Fruit fly (Drosophila melanogaster): ENCODE results near the gene Rhau.

Rhau gene

dm6 chr2L:20734066-20734686 lies 23.6 kb downstream of the Rhau start, which contains the start of gene TM9SF2 (continued):
- no peak for TF ChIP-seq emc (GFP tag; optimal IDR thresholded peaks at IDR 0.05)
- TF ChIP-seq wek (GFP tag; optimal IDR thresholded peaks at IDR 0.05): no peak
- TF ChIP-seq CG16779 (GFP tag; IDR thresholded peaks at IDR 0.05): no peak
- TF ChIP-seq dysf (GFP tag; IDR thresholded peaks at IDR 0.05): 0 out of 3 replicates have a peak, but pooled peaks have one; percentile 22
- peak; percentile 0 for TF ChIP-seq CG10654 (GFP tag; optimal IDR thresholded peaks at IDR 0.05)
- TF ChIP-seq CG4282 (GFP tag; optimal IDR thresholded peaks at IDR 0.05): no peak
- TF ChIP-seq salm (tag; optimal IDR thresholded peaks at IDR 0.05): no peak
- TF ChIP-seq PHDP (tag; optimal IDR thresholded peaks at IDR 0.05): no peak
- peak; percentile 18 for TF ChIP-seq Dek (tag; optimal IDR thresholded peaks at IDR 0.05)
- peak; percentile 26 for TF ChIP-seq Camta (GFP tag; optimal IDR thresholded peaks at IDR 0.05)
- peak; percentile 24 for TF ChIP-seq Dip3 (GFP tag; optimal IDR thresholded peaks at IDR 0.05)
- no peak for TF ChIP-seq CG10543 (GFP tag; optimal IDR thresholded peaks at IDR 0.05)
- no peak for TF ChIP-seq sqz (GFP tag; optimal IDR thresholded peaks at IDR 0.05)
- no peak for TF ChIP-seq CkIIα-i1 (GFP tag; IDR thresholded peaks at IDR 0.05)
- TF ChIP-seq sob (GFP tag; IDR thresholded peaks at IDR 0.05): 0 out of 2 replicates have a peak, but pooled peaks have one; percentile 38
- no peak for TF ChIP-seq toy (GFP tag; IDR thresholded peaks at IDR 0.05)
- no peak for TF ChIP-seq seq (GFP tag; IDR thresholded peaks at IDR 0.05)
- TF ChIP-seq sna (GFP tag; IDR thresholded peaks at IDR 0.05; ENCODE audit: partially characterized antibody): 0 out of 2 replicates have a peak, but pooled peaks have one; percentile 29
- no peak for TF ChIP-seq ac (GFP tag; optimal IDR thresholded peaks at IDR 0.05)
- no peak for TF ChIP-seq Bteb2 (GFP tag; optimal IDR thresholded peaks at IDR 0.05)
- no peak for TF ChIP-seq Sin3A (optimal IDR thresholded peaks at IDR 0.05)
- TF ChIP-seq CG7372 (GFP tag; IDR thresholded peaks at IDR 0.05): 0 out of 2 replicates have a peak, but pooled peaks have one; percentile 25
- peak; percentile 86 for TF ChIP-seq Med (GFP tag)
- peak; percentile 91 for TF ChIP-seq Ets65A (GFP tag)
- no peak for TF ChIP-seq trh (GFP tag; optimal IDR thresholded peaks at IDR 0.05)
- TF ChIP-seq Gug (GFP tag; IDR thresholded peaks at IDR 0.05): peak; percentile 47; the same call in 3 of the 4 replicates
- no peak for TF ChIP-seq GATAe (GFP tag; conservative IDR thresholded peaks at IDR 0.05)
- TF ChIP-seq CG12236 (GFP tag; optimal IDR thresholded peaks at IDR 0.05): no peak
- TF ChIP-seq Ptx1 (GFP tag; IDR thresholded peaks at IDR 0.05): 0 out of 2 replicates have a peak, but pooled peaks have one; percentile 34
- TF ChIP-seq her (GFP tag; optimal IDR thresholded peaks at IDR 0.05): no peak
- no peak for TF ChIP-seq fd3F (GFP tag; optimal IDR thresholded peaks at IDR 0.05)
- peak; percentile 52 for TF ChIP-seq YL-1 (GFP tag; optimal IDR thresholded peaks at IDR 0.05)
- no peak for TF ChIP-seq CG7556 (GFP tag; optimal IDR thresholded peaks at IDR 0.05)
- TF ChIP-seq otp (GFP tag; IDR thresholded peaks at IDR 0.05): 0 out of 3 replicates have a peak, but pooled peaks have one; percentile 28
- no peak for TF ChIP-seq CG14050 (GFP tag; IDR thresholded peaks at IDR 0.05)
- no peak for TF ChIP-seq CG8359 (GFP tag; optimal IDR thresholded peaks at IDR 0.05; ENCODE audit: borderline replicate concordance)
- TF ChIP-seq repo (GFP tag; optimal IDR thresholded peaks at IDR 0.05): no peak
- TF ChIP-seq CG8765 (GFP tag; IDR thresholded peaks at IDR 0.05): no peak
- TF ChIP-seq Jarid2 (GFP tag; optimal IDR thresholded peaks at IDR 0.05): no peak
- TF ChIP-seq CHES-1-like (GFP tag; optimal IDR thresholded peaks at IDR 0.05): no peak
- no peak for TF ChIP-seq Nf-YB (GFP tag; optimal IDR thresholded peaks at IDR 0.05)
- TF ChIP-seq CG17612 (GFP tag; IDR thresholded peaks at IDR 0.05): no peak
- TF ChIP-seq sug (tag; optimal IDR thresholded peaks at IDR 0.05): peak; percentile 20
- TF ChIP-seq nau (GFP tag; optimal IDR thresholded peaks at IDR 0.05): no peak
- TF ChIP-seq chm (GFP tag; IDR thresholded peaks at IDR 0.05): no peak
- TF ChIP-seq CG13123 (GFP tag; optimal IDR thresholded peaks at IDR 0.05): no peak
- no peak for TF ChIP-seq CG2129 (GFP tag; IDR thresholded peaks at IDR 0.05; ENCODE audit: partially characterized antibody)
- no peak for TF ChIP-seq tll (GFP tag; optimal IDR thresholded peaks at IDR 0.05)
- peak; percentile 7 for TF ChIP-seq pho (GFP tag; optimal IDR thresholded peaks at IDR 0.05)
- TF ChIP-seq CG11723 (GFP tag; optimal IDR thresholded peaks at IDR 0.05): no peak
- peak; percentile 27 for TF ChIP-seq Mad (GFP tag; optimal IDR thresholded peaks at IDR 0.05)

Measured in whole organism, embryonic.